Fruit fly (Drosophila melanogaster) whole organism, embryonic: ENCODE results near the gene RluA-1.

Source experiments
- Atf6 ChIP-seq: fragments of 200-800 bp; sonication (Bioruptor generic); IDR thresholded peaks from 2 replicates; pipeline ENCODE4 v1.3.6; 2022; ENCODE audit warnings: missing biosample characterization, missing genetic modification characterization
- CG10654 ChIP-seq: fragments of 200-800 bp; sonication (Bioruptor generic); optimal IDR thresholded peaks from 2 replicates; lab custom pipeline; 2016; ENCODE audit warnings: missing biosample characterization, missing genetic modification characterization
- CG14667 ChIP-seq: fragments of 200-800 bp; sonication (Bioruptor generic); IDR thresholded peaks from 2 replicates; pipeline ENCODE4 v1.3.6; 2022; ENCODE audit warnings: missing biosample characterization, missing genetic modification characterization
- CG15011 ChIP-seq: fragments of 200-800 bp; sonication (Bioruptor generic); optimal IDR thresholded peaks from 3 replicates; lab custom pipeline; 2018; ENCODE audit warnings: missing biosample characterization, mild to moderate bottlenecking, missing genetic modification characterization
- CG2129 ChIP-seq: fragments of 200-800 bp; sonication (Bioruptor generic); IDR thresholded peaks from 2 replicates; pipeline ENCODE4 v1.3.6; 2022; ENCODE audit warnings: missing biosample characterization, missing genetic modification characterization; ENCODE audit not compliant: partially characterized antibody
- CG32532 ChIP-seq: fragments of 200-800 bp; sonication (Bioruptor generic); IDR thresholded peaks from 2 replicates; pipeline ENCODE4 v1.3.6; 2022; ENCODE audit warnings: missing biosample characterization, missing genetic modification characterization
- CG33213 ChIP-seq: fragments of 200-800 bp; sonication (Bioruptor generic); optimal IDR thresholded peaks from 3 replicates; lab custom pipeline; 2016; ENCODE audit warnings: missing biosample characterization, missing genetic modification characterization
- CG43689 ChIP-seq: fragments of 200-800 bp; sonication (Bioruptor generic); IDR thresholded peaks from 2 replicates; pipeline ENCODE4 v1.3.6; 2022; ENCODE audit warnings: missing biosample characterization, missing genetic modification characterization
- CG4404 ChIP-seq: fragments of 200-800 bp; sonication (Bioruptor generic); IDR thresholded peaks from 2 replicates; pipeline ENCODE4 v1.3.6; 2022; ENCODE audit warnings: missing biosample characterization, missing genetic modification characterization
- CG5953 ChIP-seq: fragments of 200-800 bp; sonication (Bioruptor generic); IDR thresholded peaks from 2 replicates; pipeline ENCODE4 v1.3.6; 2022; ENCODE audit warnings: missing biosample characterization, missing genetic modification characterization
- CG6175 ChIP-seq: fragments of 200-800 bp; sonication (Bioruptor generic); IDR thresholded peaks from 3 replicates; pipeline ENCODE4 v1.3.6; 2022; ENCODE audit warnings: missing biosample characterization, missing genetic modification characterization
- CG6791 ChIP-seq: fragments of 200-800 bp; sonication (Bioruptor generic); IDR thresholded peaks from 3 replicates; pipeline ENCODE4 v1.3.6; 2022; ENCODE audit warnings: missing biosample characterization, missing genetic modification characterization; ENCODE audit not compliant: partially characterized antibody
- CG7786 ChIP-seq: fragments of 200-800 bp; sonication (Bioruptor generic); optimal IDR thresholded peaks from 2 replicates; lab custom pipeline; 2016; ENCODE audit warnings: missing biosample characterization, missing genetic modification characterization
- CG8281 ChIP-seq: fragments of 200-800 bp; sonication (Bioruptor generic); optimal IDR thresholded peaks from 2 replicates; lab custom pipeline; 2018; ENCODE audit warnings: missing biosample characterization, mild to moderate bottlenecking, missing genetic modification characterization, moderate library complexity
- Dref ChIP-seq: fragments of 200-800 bp; sonication (Bioruptor generic); IDR thresholded peaks from 2 replicates; pipeline ENCODE4 v1.3.6; 2022; ENCODE audit warnings: missing biosample characterization, missing genetic modification characterization
- HLH54F ChIP-seq: fragments of 200-800 bp; sonication (Bioruptor generic); optimal IDR thresholded peaks from 3 replicates; lab custom pipeline; 2016; ENCODE audit warnings: missing biosample characterization, missing genetic modification characterization
- Hey ChIP-seq: fragments of 200-800 bp; sonication (Bioruptor generic); optimal IDR thresholded peaks from 3 replicates; lab custom pipeline; 2018; ENCODE audit warnings: missing biosample characterization, mild to moderate bottlenecking, missing genetic modification characterization
- Hr3 ChIP-seq: fragments of 200-800 bp; sonication (Bioruptor generic); optimal IDR thresholded peaks from 3 replicates; lab custom pipeline; 2016; ENCODE audit warnings: missing biosample characterization, missing genetic modification characterization
- Max ChIP-seq: fragments of 200-800 bp; sonication (Bioruptor generic); optimal IDR thresholded peaks from 2 replicates; lab custom pipeline; 2016; ENCODE audit warnings: missing biosample characterization, mild to moderate bottlenecking, missing genetic modification characterization
- Med ChIP-seq: fragments of 200-800 bp; sonication (Bioruptor generic); peaks from one replicate; lab custom pipeline; 2016; ENCODE audit warnings: missing biosample characterization, missing genetic modification characterization, mild to moderate bottlenecking, inconsistent platforms, moderate library complexity
- Pdp1 ChIP-seq, 2 experiments: fragments of 200-800 bp; sonication (Bioruptor generic); optimal IDR thresholded peaks; 3 replicates each; lab custom pipeline; 2016; ENCODE audit warnings: missing biosample characterization in 2 of 2, missing genetic modification characterization in 2 of 2, mild to moderate bottlenecking in 1 of 2, moderate library complexity in 1 of 2
- chif ChIP-seq, 2 experiments: fragments of 200-800 bp; sonication (Bioruptor generic); optimal IDR thresholded peaks; 3 replicates each; lab custom pipeline; 2016; ENCODE audit warnings: missing biosample characterization in 2 of 2, missing genetic modification characterization in 2 of 2
- cwo ChIP-seq: fragments of 200-800 bp; sonication (Bioruptor generic); optimal IDR thresholded peaks from 3 replicates; lab custom pipeline; 2017; ENCODE audit warnings: missing biosample characterization, missing genetic modification characterization, mild to moderate bottlenecking, moderate library complexity, missing genetic modification reagents
- exex ChIP-seq: fragments of 200-800 bp; sonication (Bioruptor generic); optimal IDR thresholded peaks from 4 replicates; lab custom pipeline; 2018; ENCODE audit warnings: missing biosample characterization, mild to moderate bottlenecking, missing genetic modification characterization, moderate library complexity
- fd64A ChIP-seq: fragments of 200-800 bp; sonication (Bioruptor generic); optimal IDR thresholded peaks from 3 replicates; lab custom pipeline; 2018; ENCODE audit warnings: missing biosample characterization, mild to moderate bottlenecking, missing genetic modification characterization
- ftz-f1 ChIP-seq: fragments of 200-800 bp; sonication (Bioruptor generic); optimal IDR thresholded peaks from 2 replicates; lab custom pipeline; 2016; ENCODE audit warnings: missing biosample characterization, missing genetic modification characterization
- grn ChIP-seq: fragments of 200-800 bp; sonication (Bioruptor generic); optimal IDR thresholded peaks from 3 replicates; lab custom pipeline; 2017; ENCODE audit warnings: missing biosample characterization, missing genetic modification characterization
- kah ChIP-seq: fragments of 200-800 bp; sonication (Bioruptor generic); optimal IDR thresholded peaks from 2 replicates; lab custom pipeline; 2018; ENCODE audit warnings: missing biosample characterization, mild to moderate bottlenecking, missing genetic modification characterization
- nom ChIP-seq: fragments of 200-800 bp; sonication (Bioruptor generic); optimal IDR thresholded peaks from 2 replicates; lab custom pipeline; 2017; ENCODE audit warnings: missing biosample characterization, missing genetic modification characterization, mild to moderate bottlenecking, moderate library complexity, missing genetic modification reagents
- p53 ChIP-seq: fragments of 200-800 bp; sonication (Bioruptor generic); optimal IDR thresholded peaks from 2 replicates; lab custom pipeline; 2016; ENCODE audit warnings: missing biosample characterization, missing genetic modification characterization
- pros ChIP-seq: fragments of 200-800 bp; sonication (Bioruptor generic); optimal IDR thresholded peaks from 3 replicates; lab custom pipeline; 2019; ENCODE audit warnings: missing biosample characterization, mild to moderate bottlenecking, missing genetic modification characterization, moderate library complexity
- row ChIP-seq: fragments of 200-800 bp; sonication (Bioruptor generic); IDR thresholded peaks from 3 replicates; pipeline ENCODE4 v1.3.6; 2022; ENCODE audit warnings: missing biosample characterization, missing genetic modification characterization
- scrt ChIP-seq: fragments of 200-800 bp; sonication (Bioruptor generic); optimal IDR thresholded peaks from 2 replicates; lab custom pipeline; 2018; ENCODE audit warnings: missing biosample characterization, mild to moderate bottlenecking, missing genetic modification characterization, moderate library complexity
- sob ChIP-seq: fragments of 200-800 bp; sonication (Bioruptor generic); IDR thresholded peaks from 2 replicates; pipeline ENCODE4 v1.3.6; 2022; ENCODE audit warnings: missing biosample characterization, missing genetic modification characterization
- usp ChIP-seq: fragments of >200 bp; optimal IDR thresholded peaks from 2 replicates; lab custom pipeline; 2017; ENCODE audit warnings: missing biosample characterization, missing genetic modification characterization

The RluA-1 gene

DNA sequence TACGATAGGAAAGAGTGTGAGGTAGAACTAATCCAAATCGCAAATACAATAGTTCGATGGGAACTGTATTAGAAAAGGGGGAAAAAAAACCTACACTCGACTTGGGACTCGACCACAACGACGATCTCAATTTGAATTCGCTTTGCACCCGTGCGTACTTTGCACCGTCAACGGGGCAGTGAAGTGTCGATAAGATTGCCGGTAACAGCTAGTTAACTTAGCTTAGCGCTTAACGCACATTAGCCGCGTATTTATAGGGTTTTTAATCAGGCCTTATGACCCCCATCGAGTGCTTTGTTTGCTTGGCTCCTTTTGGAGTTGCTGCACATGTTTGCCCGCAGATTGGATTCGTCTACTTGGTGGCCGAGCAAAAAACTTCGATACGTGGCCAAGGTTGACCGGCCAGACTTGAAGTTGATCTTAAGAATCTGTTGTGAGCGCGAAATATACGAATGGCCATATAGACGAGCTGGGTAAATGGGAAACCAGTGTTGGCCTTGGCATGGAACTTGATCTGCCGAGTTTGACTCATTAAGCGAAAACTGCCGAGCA, 40.5 kb upstream of the RluA-1 start (continued):
- TF ChIP-seq CG32532 (no peak), CG33213 (GFP tag; lab: Kevin White, UChicago) (no peak), CG43689 (GFP tag; lab: Robert Waterston, UW) (no peak), Dref (no peak), ftz-f1 (GFP tag; lab: Kevin White, UChicago) (peak; percentile 47), CG15011 (GFP tag; lab: Kevin White, UChicago) (no peak), row (0 out of 3 replicates have a peak, but pooled peaks have one; percentile 20), scrt (GFP tag; lab: Kevin White, UChicago) (no peak), CG6175 (no peak), kah (no peak)

dm6 chr2L:10513837-10514499, 39.8 kb upstream of the RluA-1 start:
- TF ChIP-seq Max (GFP tag; lab: Kevin White, UChicago), result no peak
- no peak for TF ChIP-seq chif (GFP tag; optimal IDR thresholded peaks at IDR 0.05; lab: Kevin White, UChicago)
- peak; percentile 54 for TF ChIP-seq exex (tag; lab: Kevin White, UChicago)
- no peak for TF ChIP-seq pros (GFP tag; lab: Kevin White, UChicago)
- no peak for TF ChIP-seq CG14667
- TF ChIP-seq HLH54F (GFP tag; lab: Kevin White, UChicago), result no peak
- TF ChIP-seq CG8281 (tag; lab: Kevin White, UChicago), result peak; percentile 40
- peak; percentile 17 for TF ChIP-seq nom
- TF ChIP-seq grn, result peak; percentile 38

dm6 chr2L:10510843-10511242, 36.7 kb upstream of the RluA-1 start:
- TF ChIP-seq Pdp1 (GFP tag; optimal IDR thresholded peaks at IDR 0.05; lab: Kevin White, UChicago) (peak in 1 of 2 experiments; percentile 74), p53 (GFP tag; lab: Kevin White, UChicago) (no peak)

DNA sequence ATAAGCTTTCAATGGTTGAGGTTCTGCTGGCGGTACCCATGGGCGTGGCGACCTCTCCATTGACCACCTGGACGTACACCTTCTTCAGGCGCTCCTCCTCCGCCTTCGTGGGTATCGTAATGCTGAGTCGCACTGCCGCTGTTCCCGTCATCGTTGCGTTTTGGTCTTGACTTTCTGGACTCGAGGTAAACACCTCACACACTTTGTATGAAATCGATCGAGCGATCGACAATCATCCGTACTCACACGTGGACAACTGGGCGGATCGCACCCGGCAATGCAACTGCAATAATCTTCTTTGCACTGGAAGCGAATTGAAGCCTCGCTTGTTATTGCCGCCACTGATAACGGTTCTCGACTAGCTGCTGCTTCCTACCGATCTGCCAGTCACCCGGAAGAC, 35.9 kb upstream of the RluA-1 start, which contains the start of gene CG7384:
CG7384 (minus strand) TSS at position 366 of the 400 bp plus-strand sequence.
- TF ChIP-seq CG4404, result no peak
- no peak for TF ChIP-seq CG6791
- TF ChIP-seq Hr3 (GFP tag; lab: Kevin White, UChicago), result no peak
- TF ChIP-seq fd64A (GFP tag; lab: Kevin White, UChicago), result no peak
- TF ChIP-seq CG2129 (GFP tag; lab: Robert Waterston, UW), result no peak
- TF ChIP-seq Atf6 (GFP tag; lab: Robert Waterston, UW), result no peak
- no peak for TF ChIP-seq CG10654 (GFP tag; lab: Kevin White, UChicago)
- no peak for TF ChIP-seq CG5953 (GFP tag; lab: Robert Waterston, UW)
- TF ChIP-seq Med (GFP tag; lab: Kevin White, UChicago), result peak; percentile 48
- 0 out of 2 replicates have a peak, but pooled peaks have one; percentile 12 for TF ChIP-seq sob
- no peak for TF ChIP-seq usp (GFP tag; lab: Kevin White, UChicago)
- no peak for TF ChIP-seq Hey (tag; lab: Kevin White, UChicago)
- TF ChIP-seq CG7786, result no peak
- TF ChIP-seq cwo (GFP tag; lab: Kevin White, UChicago), result no peak
- TF ChIP-seq, all 482 proteins: peak for 2
